Fruit fly (Drosophila melanogaster) whole organism, embryonic: ENCODE data around the gene Pss.

Experiments used
- Ada2b ChIP-seq: fragments of 200-800 bp; sonication (Bioruptor generic); IDR thresholded peaks from 2 replicates; pipeline ENCODE4 v1.3.6; 2022; ENCODE audit warnings: missing biosample characterization, missing genetic modification characterization
- Aef1 ChIP-seq: fragments of 200-800 bp; sonication (Bioruptor generic); IDR thresholded peaks from 3 replicates; pipeline ENCODE4 v1.3.6; 2022; ENCODE audit warnings: missing biosample characterization, missing genetic modification characterization
- Bteb2 ChIP-seq: fragments of 200-800 bp; sonication (Bioruptor generic); optimal IDR thresholded peaks from 2 replicates; lab custom pipeline; 2016; ENCODE audit warnings: missing biosample characterization, missing genetic modification characterization
- CG10274 ChIP-seq: fragments of 200-800 bp; sonication (Bioruptor generic); optimal IDR thresholded peaks from 3 replicates; lab custom pipeline; 2017; ENCODE audit warnings: missing biosample characterization, mild to moderate bottlenecking, missing genetic modification characterization
- CG11456 ChIP-seq: fragments of 200-800 bp; sonication (Bioruptor generic); IDR thresholded peaks from 3 replicates; pipeline ENCODE4 v1.3.6; 2022; ENCODE audit warnings: missing biosample characterization, missing genetic modification characterization
- CG12236 ChIP-seq: fragments of 200-800 bp; sonication (Bioruptor generic); optimal IDR thresholded peaks from 2 replicates; lab custom pipeline; 2016; ENCODE audit warnings: missing biosample characterization, missing genetic modification characterization
- CG14667 ChIP-seq: fragments of 200-800 bp; sonication (Bioruptor generic); IDR thresholded peaks from 2 replicates; pipeline ENCODE4 v1.3.6; 2022; ENCODE audit warnings: missing biosample characterization, missing genetic modification characterization
- CG15479 ChIP-seq: fragments of 200-800 bp; sonication (Bioruptor generic); optimal IDR thresholded peaks from 3 replicates; lab custom pipeline; 2019; ENCODE audit warnings: missing biosample characterization, mild to moderate bottlenecking, missing genetic modification characterization, moderate library complexity
- CG1603 ChIP-seq: fragments of 200-800 bp; sonication (Bioruptor generic); optimal IDR thresholded peaks from 2 replicates; lab custom pipeline; 2019; ENCODE audit warnings: missing biosample characterization, mild to moderate bottlenecking, missing genetic modification characterization, moderate library complexity
- CG16815 ChIP-seq: fragments of 200-800 bp; sonication (Bioruptor generic); optimal IDR thresholded peaks from 3 replicates; lab custom pipeline; 2017; ENCODE audit warnings: missing biosample characterization, mild to moderate bottlenecking, missing genetic modification characterization
- CG17568 ChIP-seq: fragments of 200-800 bp; sonication (Bioruptor generic); optimal IDR thresholded peaks from 2 replicates; lab custom pipeline; 2018; ENCODE audit warnings: missing biosample characterization, mild to moderate bottlenecking, missing genetic modification characterization, moderate library complexity
- CG17612 ChIP-seq: fragments of 200-800 bp; sonication (Bioruptor generic); IDR thresholded peaks from 2 replicates; pipeline ENCODE4 v1.3.6; 2022; ENCODE audit warnings: missing biosample characterization, missing genetic modification characterization
- CG17912 ChIP-seq: fragments of 200-800 bp; sonication (Bioruptor generic); optimal IDR thresholded peaks from 2 replicates; lab custom pipeline; 2018; ENCODE audit warnings: missing biosample characterization, mild to moderate bottlenecking, missing genetic modification characterization
- CG2678 ChIP-seq: fragments of 200-800 bp; sonication (Bioruptor generic); optimal IDR thresholded peaks from 3 replicates; lab custom pipeline; 2019; ENCODE audit warnings: missing biosample characterization, mild to moderate bottlenecking, missing genetic modification characterization, moderate library complexity
- CG2875 ChIP-seq: fragments of 200-800 bp; sonication (Bioruptor generic); optimal IDR thresholded peaks from 2 replicates; lab custom pipeline; 2017; ENCODE audit warnings: missing biosample characterization, mild to moderate bottlenecking, missing genetic modification characterization, missing genetic modification reagents
- CG34376 ChIP-seq: fragments of 200-800 bp; sonication (Bioruptor generic); optimal IDR thresholded peaks from 2 replicates; lab custom pipeline; 2018; ENCODE audit warnings: missing biosample characterization, mild to moderate bottlenecking, missing genetic modification characterization
- CG4282 ChIP-seq: fragments of 200-800 bp; sonication (Bioruptor generic); optimal IDR thresholded peaks from 2 replicates; lab custom pipeline; 2016; ENCODE audit warnings: missing biosample characterization, missing genetic modification characterization
- CG7372 ChIP-seq: fragments of 200-800 bp; sonication (Bioruptor generic); IDR thresholded peaks from 2 replicates; pipeline ENCODE4 v1.3.6; 2022; ENCODE audit warnings: missing biosample characterization, missing genetic modification characterization
- CG7786 ChIP-seq: fragments of 200-800 bp; sonication (Bioruptor generic); optimal IDR thresholded peaks from 2 replicates; lab custom pipeline; 2016; ENCODE audit warnings: missing biosample characterization, missing genetic modification characterization
- CG9609 ChIP-seq: fragments of 200-800 bp; sonication (Bioruptor generic); optimal IDR thresholded peaks from 3 replicates; lab custom pipeline; 2016; ENCODE audit warnings: missing biosample characterization, missing genetic modification characterization
- Chrac-16 ChIP-seq: fragments of 200-800 bp; sonication (Bioruptor generic); optimal IDR thresholded peaks from 3 replicates; lab custom pipeline; 2016; ENCODE audit warnings: missing biosample characterization, missing genetic modification characterization
- CkIIα-i1 ChIP-seq: fragments of 200-800 bp; sonication (Bioruptor generic); IDR thresholded peaks from 2 replicates; pipeline ENCODE4 v1.3.6; 2022; ENCODE audit warnings: missing biosample characterization, missing genetic modification characterization
- Dll ChIP-seq: fragments of 200-800 bp; sonication (Bioruptor generic); IDR thresholded peaks from 4 replicates; pipeline ENCODE4 v1.3.6; 2022; ENCODE audit warnings: missing biosample characterization, missing genetic modification characterization; ENCODE audit not compliant: partially characterized antibody
- Ets97D ChIP-seq: fragments of 200-800 bp; sonication (Bioruptor generic); optimal IDR thresholded peaks from 3 replicates; lab custom pipeline; 2016; ENCODE audit warnings: missing biosample characterization, missing genetic modification characterization
- HmgZ ChIP-seq: fragments of 200-800 bp; sonication (Bioruptor generic); optimal IDR thresholded peaks from 2 replicates; lab custom pipeline; 2018; ENCODE audit warnings: missing biosample characterization, mild to moderate bottlenecking, missing genetic modification characterization
- Jarid2 ChIP-seq: fragments of 200-800 bp; sonication (Bioruptor generic); optimal IDR thresholded peaks from 3 replicates; lab custom pipeline; 2017; ENCODE audit warnings: mild to moderate bottlenecking, missing biosample characterization, missing genetic modification reagents, missing genetic modification characterization
- Mrtf ChIP-seq: fragments of 200-800 bp; sonication (Bioruptor generic); IDR thresholded peaks from 3 replicates; pipeline ENCODE4 v1.3.6; 2022; ENCODE audit warnings: missing biosample characterization, missing genetic modification characterization
- Sry-δ ChIP-seq: fragments of 200-800 bp; sonication (Bioruptor generic); optimal IDR thresholded peaks from 2 replicates; lab custom pipeline; 2016; ENCODE audit warnings: missing biosample characterization, missing genetic modification characterization
- TFAM ChIP-seq: fragments of 200-800 bp; sonication (Bioruptor generic); optimal IDR thresholded peaks from 2 replicates; lab custom pipeline; 2017; ENCODE audit warnings: missing biosample characterization, missing genetic modification characterization, inconsistent platforms
- Xbp1 ChIP-seq: fragments of 200-800 bp; sonication (Bioruptor generic); optimal IDR thresholded peaks from 3 replicates; lab custom pipeline; 2016; ENCODE audit warnings: missing biosample characterization, mild to moderate bottlenecking, missing genetic modification characterization
- bowl ChIP-seq: fragments of 200-800 bp; sonication (Bioruptor generic); IDR thresholded peaks from 2 replicates; pipeline ENCODE4 v1.3.6; 2022; ENCODE audit warnings: missing biosample characterization, missing genetic modification characterization
- chn ChIP-seq: fragments of 200-800 bp; sonication (Bioruptor generic); optimal IDR thresholded peaks from 2 replicates; lab custom pipeline; 2016; ENCODE audit warnings: missing biosample characterization, missing genetic modification characterization
- dati ChIP-seq: fragments of 200-800 bp; sonication (Bioruptor generic); IDR thresholded peaks from 2 replicates; pipeline ENCODE4 v1.3.6; 2022; ENCODE audit warnings: missing biosample characterization, missing genetic modification characterization
- dysf ChIP-seq: fragments of 200-800 bp; sonication (Bioruptor generic); IDR thresholded peaks from 3 replicates; pipeline ENCODE4 v1.3.6; 2022; ENCODE audit warnings: missing biosample characterization, missing genetic modification characterization
- en ChIP-seq: fragments of 200-800 bp; sonication (Bioruptor generic); optimal IDR thresholded peaks from 2 replicates; lab custom pipeline; 2016; ENCODE audit warnings: missing biosample characterization, missing genetic modification characterization
- gce ChIP-seq: fragments of 200-800 bp; sonication (Bioruptor generic); IDR thresholded peaks from 3 replicates; pipeline ENCODE4 v1.3.6; 2022; ENCODE audit warnings: missing biosample characterization, missing genetic modification characterization
- gcm ChIP-seq: fragments of 200-800 bp; sonication (Bioruptor generic); optimal IDR thresholded peaks from 2 replicates; lab custom pipeline; 2019; ENCODE audit warnings: missing biosample characterization, mild to moderate bottlenecking, missing genetic modification characterization, moderate library complexity
- gcm2 ChIP-seq: fragments of 200-800 bp; sonication (Bioruptor generic); optimal IDR thresholded peaks from 2 replicates; lab custom pipeline; 2016; ENCODE audit warnings: missing biosample characterization, missing genetic modification characterization
- h ChIP-seq: fragments of >200 bp; optimal IDR thresholded peaks from 2 replicates; lab custom pipeline; 2017
- insv ChIP-seq, 2 experiments: fragments of 200-800 bp; sonication (Bioruptor generic); optimal IDR thresholded peaks; 3 replicates each; lab custom pipeline; 2016 to 2018; ENCODE audit warnings: missing biosample characterization in 2 of 2, missing genetic modification characterization in 2 of 2
- maf-S ChIP-seq: fragments of 200-800 bp; sonication (Bioruptor generic); optimal IDR thresholded peaks from 2 replicates; lab custom pipeline; 2016; ENCODE audit warnings: missing biosample characterization, missing genetic modification characterization
- oc ChIP-seq: fragments of 200-800 bp; sonication (Bioruptor generic); optimal IDR thresholded peaks from 2 replicates; lab custom pipeline; 2018; ENCODE audit warnings: missing biosample characterization, mild to moderate bottlenecking, missing genetic modification characterization, moderate library complexity
- pho ChIP-seq: fragments of 200-800 bp; sonication (Bioruptor generic); optimal IDR thresholded peaks from 2 replicates; lab custom pipeline; 2016; ENCODE audit warnings: missing biosample characterization, missing genetic modification characterization
- psq ChIP-seq: fragments of 200-800 bp; sonication (Bioruptor generic); optimal IDR thresholded peaks from 2 replicates; lab custom pipeline; 2017; ENCODE audit warnings: missing biosample characterization, missing genetic modification characterization
- pum ChIP-seq: fragments of 200-800 bp; sonication (Bioruptor generic); optimal IDR thresholded peaks from 2 replicates; lab custom pipeline; 2016; ENCODE audit warnings: missing biosample characterization, missing genetic modification characterization
- pzg ChIP-seq: fragments of 200-800 bp; sonication (Bioruptor generic); optimal IDR thresholded peaks from 3 replicates; lab custom pipeline; 2018; ENCODE audit warnings: missing biosample characterization, mild to moderate bottlenecking, missing genetic modification characterization, moderate library complexity
- seq ChIP-seq: fragments of 200-800 bp; sonication (Bioruptor generic); IDR thresholded peaks from 2 replicates; pipeline ENCODE4 v1.3.6; 2022; ENCODE audit warnings: missing biosample characterization, missing genetic modification characterization
- sr ChIP-seq: fragments of 200-800 bp; sonication (Bioruptor generic); IDR thresholded peaks from 3 replicates; pipeline ENCODE4 v1.3.6; 2022; ENCODE audit warnings: missing biosample characterization, missing genetic modification characterization
- sug ChIP-seq: fragments of 200-800 bp; optimal IDR thresholded peaks from 2 replicates; lab custom pipeline; 2019; ENCODE audit warnings: missing biosample characterization, mild to moderate bottlenecking, missing genetic modification characterization, moderate library complexity
- ttk ChIP-seq: fragments of 200-800 bp; sonication (Bioruptor generic); IDR thresholded peaks from 2 replicates; pipeline ENCODE4 v2.1.2; 2022; ENCODE audit warnings: missing biosample characterization, missing genetic modification characterization
- wek ChIP-seq: fragments of 200-800 bp; sonication (Bioruptor generic); optimal IDR thresholded peaks from 3 replicates; lab custom pipeline; 2018; ENCODE audit warnings: missing biosample characterization, mild to moderate bottlenecking, missing genetic modification characterization, moderate library complexity
- yki ChIP-seq: fragments of >200 bp; optimal IDR thresholded peaks from 3 replicates; lab custom pipeline; 2018
- zf30C ChIP-seq: fragments of 200-800 bp; sonication (Bioruptor generic); optimal IDR thresholded peaks from 3 replicates; lab custom pipeline; 2018; ENCODE audit warnings: missing biosample characterization, mild to moderate bottlenecking, missing genetic modification characterization

The Pss gene

DNA sequence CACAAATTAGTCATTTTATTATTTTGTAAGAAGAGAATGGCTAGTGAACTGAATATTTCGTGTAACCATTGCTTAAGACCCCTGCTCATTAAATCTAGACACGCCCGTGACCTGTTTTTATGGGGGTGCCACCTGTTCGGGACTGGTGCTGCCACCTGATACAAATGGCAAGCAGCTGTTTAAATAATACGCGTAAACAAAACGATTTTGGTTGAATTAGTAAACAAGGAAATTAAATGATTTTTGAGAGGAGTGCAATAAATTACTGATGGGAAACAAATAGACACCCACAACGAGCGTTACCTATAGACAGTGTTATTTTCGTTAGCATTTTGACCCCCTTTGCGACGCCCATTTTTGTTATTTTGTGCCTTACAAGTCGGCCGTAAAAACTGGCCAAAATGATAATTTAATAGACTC is 51.2 kb downstream of the Pss start (continued):
- TF ChIP-seq gcm (peak; percentile 14), Ets97D (GFP tag; lab: Kevin White, UChicago) (peak; percentile 85), wek (GFP tag; lab: Kevin White, UChicago) (peak; percentile 69), Xbp1 (GFP tag; lab: Kevin White, UChicago) (peak; percentile 94), Chrac-16 (GFP tag; lab: Kevin White, UChicago) (peak; percentile 88), sr (GFP tag; lab: Robert Waterston, UW) (no peak), h (no peak), yki (lab: Kevin White, UChicago) (no peak), Jarid2 (GFP tag; lab: Kevin White, UChicago) (peak; percentile 48), CG15479 (GFP tag; lab: Kevin White, UChicago) (no peak), gcm2 (GFP tag; lab: Kevin White, UChicago) (peak; percentile 47), en (GFP tag; lab: Kevin White, UChicago) (peak; percentile 55), Sry-δ (GFP tag; lab: Kevin White, UChicago) (peak; percentile 48), CG17912 (GFP tag; lab: Kevin White, UChicago) (peak; percentile 78), pum (GFP tag; lab: Kevin White, UChicago) (peak; percentile 80), CG34376 (GFP tag; lab: Kevin White, UChicago) (peak; percentile 84), HmgZ (tag; lab: Kevin White, UChicago) (peak; percentile 94), CG17568 (GFP tag; lab: Kevin White, UChicago) (peak; percentile 70), CG2678 (tag; lab: Kevin White, UChicago) (peak; percentile 89), CG10274 (GFP tag; lab: Kevin White, UChicago) (peak; percentile 60), CG1603 (peak; percentile 85), dysf (GFP tag; lab: Robert Waterston, UW) (no peak), Mrtf (GFP tag; lab: Robert Waterston, UW) (no peak), maf-S (GFP tag; lab: Kevin White, UChicago) (peak; percentile 78), psq (GFP tag; lab: Kevin White, UChicago) (peak; percentile 82), CG17612 (GFP tag; lab: Robert Waterston, UW) (no peak), zf30C (GFP tag; lab: Kevin White, UChicago) (no peak), CkIIα-i1 (GFP tag; lab: Robert Waterston, UW) (no peak), Bteb2 (GFP tag; lab: Kevin White, UChicago) (peak; percentile 84), sug (tag; lab: Kevin White, UChicago) (peak; percentile 86), ttk (GFP tag; lab: Robert Waterston, UW) (no peak), pho (GFP tag; lab: Kevin White, UChicago) (peak; percentile 90), TFAM (GFP tag; lab: Kevin White, UChicago) (peak; percentile 19), chn (peak; percentile 87), pzg (GFP tag; lab: Kevin White, UChicago) (peak; percentile 76), insv (GFP tag; optimal IDR thresholded peaks at IDR 0.05; lab: Kevin White, UChicago) (peak in 1 of 2 experiments; percentile 62), bowl (no peak), CG12236 (GFP tag; lab: Kevin White, UChicago) (peak; percentile 68), CG7372 (no peak), oc (peak; percentile 75), Dll (GFP tag; lab: Robert Waterston, UW) (no peak), seq (GFP tag; lab: Robert Waterston, UW) (no peak), CG9609 (GFP tag; lab: Kevin White, UChicago) (peak; percentile 84), CG7786 (GFP tag; lab: Kevin White, UChicago) (peak; percentile 84), CG16815 (GFP tag; lab: Kevin White, UChicago) (peak; percentile 77), CG2875 (GFP tag; lab: Kevin White, UChicago) (peak; percentile 73), Aef1 (GFP tag; lab: Robert Waterston, UW) (no peak), CG11456 (GFP tag; lab: Robert Waterston, UW) (no peak), CG4282 (GFP tag; lab: Kevin White, UChicago) (peak; percentile 72), Ada2b (GFP tag; lab: Robert Waterston, UW) (no peak), gce (no peak), CG14667 (GFP tag; lab: Robert Waterston, UW) (no peak), dati (GFP tag; lab: Robert Waterston, UW) (no peak)
